Worm (Caenorhabditis elegans): ENCODE measurements around the gene sti-1.

The sti-1 gene

DNA sequence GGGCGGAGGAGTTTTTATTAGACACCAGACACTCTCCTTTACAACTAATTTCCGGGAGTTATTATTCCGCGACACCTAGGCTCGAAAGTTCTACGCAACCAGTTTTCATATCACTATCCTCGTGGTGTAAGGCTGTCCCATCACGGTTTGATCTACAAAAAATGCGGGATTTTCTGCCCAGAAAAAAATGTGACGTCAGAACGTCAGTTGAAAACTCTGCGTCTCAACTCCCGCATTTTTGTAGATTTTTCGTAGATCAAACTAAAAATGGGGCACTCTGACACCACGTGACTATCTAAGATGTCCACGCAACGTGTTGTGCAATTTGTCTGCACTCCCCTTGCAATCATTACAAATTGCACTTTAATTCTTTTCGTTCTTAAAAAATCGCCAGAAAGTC lies 8.6 kb upstream of the sti-1 start, which contains the start of gene str-238:
TSS of gene str-238 (plus strand) at position 301 of the 400 bp plus-strand sequence.
- TF ChIP-seq ama-1 (optimal IDR thresholded peaks at IDR 0.05) (no peak), lin-11 (tag; optimal IDR thresholded peaks at IDR 0.05) (no peak), ztf-4 (tag; optimal IDR thresholded peaks at IDR 0.05) (no peak), egl-27 (tag; optimal IDR thresholded peaks at IDR 0.05) (no peak), nhr-23 (tag; optimal IDR thresholded peaks at IDR 0.05) (no peak)

ce11 chrV:772210-772609 lies 1.1 kb upstream of the sti-1 start:
- TF ChIP-seq egl-27 (tag; optimal IDR thresholded peaks at IDR 0.05) (no peak), fos-1 (tag; optimal IDR thresholded peaks at IDR 0.05) (no peak), ama-1 (optimal IDR thresholded peaks at IDR 0.05) (no peak), nhr-21 (tag; optimal IDR thresholded peaks at IDR 0.05) (no peak), R02D3.7 (tag; optimal IDR thresholded peaks at IDR 0.05) (no peak), zag-1 (tag; optimal IDR thresholded peaks at IDR 0.05) (no peak), sma-3 (GFP tag; optimal IDR thresholded peaks at IDR 0.05) (no peak), unc-39 (tag; optimal IDR thresholded peaks at IDR 0.05) (no peak), ZK546.5 (tag; optimal IDR thresholded peaks at IDR 0.05) (no peak), ztf-4 (tag; optimal IDR thresholded peaks at IDR 0.05) (no peak), elt-1 (tag; optimal IDR thresholded peaks at IDR 0.05) (no peak), Y55F3AM.14 (GFP tag; optimal IDR thresholded peaks at IDR 0.05) (no peak), nhr-77 (tag; optimal IDR thresholded peaks at IDR 0.05) (no peak), sma-9 (GFP tag; optimal IDR thresholded peaks at IDR 0.05) (no peak), sma-9 (tag; optimal IDR thresholded peaks at IDR 0.05) (no peak), nhr-11 (tag; optimal IDR thresholded peaks at IDR 0.05) (no peak), aly-2 (tag; optimal IDR thresholded peaks at IDR 0.05) (no peak), lin-11 (tag; optimal IDR thresholded peaks at IDR 0.05) (no peak), nhr-10 (tag; optimal IDR thresholded peaks at IDR 0.05) (no peak)

ce11 chrV:774341-774740 lies 1.0 kb downstream of the sti-1 start:
- TF ChIP-seq peb-1 (tag; optimal IDR thresholded peaks at IDR 0.05), result no peak

DNA sequence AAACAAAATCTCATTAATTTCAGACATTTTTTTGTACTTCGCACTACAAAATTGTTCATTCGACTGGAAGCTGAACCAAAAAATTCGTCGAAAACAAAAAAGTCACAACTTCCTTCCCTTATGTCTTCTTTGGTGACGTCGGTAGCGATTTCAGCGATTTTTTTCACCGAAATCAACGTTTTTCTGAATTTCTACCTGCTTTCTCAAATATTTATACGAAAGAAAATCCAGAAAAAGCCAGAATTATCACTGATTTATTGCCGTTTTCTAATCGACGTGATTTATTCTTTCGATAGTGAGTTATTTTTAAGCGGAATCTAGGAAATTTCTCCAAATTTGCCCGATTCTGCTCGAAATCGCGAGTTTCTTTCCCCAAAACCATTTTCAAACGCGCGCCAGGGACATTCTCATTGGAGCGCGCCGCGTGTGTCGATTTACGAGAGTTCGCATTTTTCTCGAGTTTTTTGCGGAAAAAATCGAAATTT lies 1.6 kb downstream of the sti-1 start, which contains the start of gene srbc-58:
TSS of gene srbc-58 (plus strand) at position 121 of the 485 bp plus-strand sequence.
- no peak for TF ChIP-seq ceh-82 (tag; optimal IDR thresholded peaks at IDR 0.05)
- TF ChIP-seq nhr-237 (tag; optimal IDR thresholded peaks at IDR 0.05), result no peak
- TF ChIP-seq zag-1 (tag; optimal IDR thresholded peaks at IDR 0.05), result no peak
- no peak for TF ChIP-seq unc-62 (GFP tag; optimal IDR thresholded peaks at IDR 0.05)
- TF ChIP-seq unc-55 (GFP tag; optimal IDR thresholded peaks at IDR 0.05), result peak; percentile 34
- TF ChIP-seq nhr-12 (tag; optimal IDR thresholded peaks at IDR 0.05), result no peak
- no peak for TF ChIP-seq nhr-23 (tag; optimal IDR thresholded peaks at IDR 0.05)
- TF ChIP-seq ztf-4 (tag; optimal IDR thresholded peaks at IDR 0.05), result peak; percentile 41
- no peak for TF ChIP-seq ztf-11 (tag; optimal IDR thresholded peaks at IDR 0.05)
- peak; percentile 70 for TF ChIP-seq ama-1 (optimal IDR thresholded peaks at IDR 0.05)
- TF ChIP-seq lin-13 (GFP tag; optimal IDR thresholded peaks at IDR 0.05), result peak; percentile 9
- peak; percentile 3 for TF ChIP-seq F13H6.1 (tag; optimal IDR thresholded peaks at IDR 0.05)
- no peak for TF ChIP-seq blmp-1 (tag; optimal IDR thresholded peaks at IDR 0.05; ENCODE audit: insufficient read depth)
- TF ChIP-seq ztf-1 (GFP tag; conservative IDR thresholded peaks at IDR 0.05), result no peak
- no peak for TF ChIP-seq snpc-4 (tag; optimal IDR thresholded peaks at IDR 0.05)
- TF ChIP-seq ZK546.5 (tag; optimal IDR thresholded peaks at IDR 0.05), result no peak
- TF ChIP-seq dmd-4 (tag; optimal IDR thresholded peaks at IDR 0.05), result no peak
- peak; percentile 29 for TF ChIP-seq C34F6.9 (tag; optimal IDR thresholded peaks at IDR 0.05)
- TF ChIP-seq gmeb-1 (tag; optimal IDR thresholded peaks at IDR 0.05), result peak; percentile 23
- TF ChIP-seq elt-1 (tag; optimal IDR thresholded peaks at IDR 0.05), result no peak
- TF ChIP-seq mab-5 (tag; optimal IDR thresholded peaks at IDR 0.05), result no peak
- TF ChIP-seq sma-9 (GFP tag; optimal IDR thresholded peaks at IDR 0.05), result no peak
- TF ChIP-seq sma-9 (tag; optimal IDR thresholded peaks at IDR 0.05), result no peak
- TF ChIP-seq crh-2 (tag; optimal IDR thresholded peaks at IDR 0.05), result peak; percentile 27
- TF ChIP-seq peb-1 (tag; optimal IDR thresholded peaks at IDR 0.05), result no peak
- TF ChIP-seq lsy-2 (tag; optimal IDR thresholded peaks at IDR 0.05), result peak in 1 of 2 experiments; percentile 13
- TF ChIP-seq egl-27 (tag; optimal IDR thresholded peaks at IDR 0.05), result no peak
- TF ChIP-seq alr-1 (tag; optimal IDR thresholded peaks at IDR 0.05), result no peak
- no peak for TF ChIP-seq fos-1 (tag; optimal IDR thresholded peaks at IDR 0.05)
- peak; percentile 16 for TF ChIP-seq nhr-129 (tag; optimal IDR thresholded peaks at IDR 0.05)

Measured in whole organism, L2 larva.